Fruit fly (Drosophila melanogaster) whole organism, embryonic: ENCODE results near the gene CG15625.
A peak's percentile ranks its signal among the peaks of the same experiment; 100 is the strongest.

Source experiments
- ATbp ChIP-seq: fragments of 200-800 bp; sonication (Bioruptor generic); optimal IDR thresholded peaks from 2 replicates; lab custom pipeline; 2017; ENCODE audit warnings: missing biosample characterization, mild to moderate bottlenecking, missing genetic modification characterization, missing genetic modification reagents
- Awh ChIP-seq: fragments of 200-800 bp; sonication (Bioruptor generic); IDR thresholded peaks from 2 replicates; pipeline ENCODE4, ENCODE4 v1.3.6; 2022; ENCODE audit warnings: missing biosample characterization, missing genetic modification characterization
- B-H1 ChIP-seq: fragments of 200-800 bp; sonication (Bioruptor generic); IDR thresholded peaks from 3 replicates; pipeline ENCODE4 v1.3.6; 2022; ENCODE audit warnings: missing biosample characterization, missing genetic modification characterization
- Blimp-1 ChIP-seq: fragments of 200-800 bp; sonication (Bioruptor generic); optimal IDR thresholded peaks from 3 replicates; lab custom pipeline; 2018; ENCODE audit warnings: missing biosample characterization, missing genetic modification characterization, mild to moderate bottlenecking, moderate library complexity, missing genetic modification reagents
- CG10147 ChIP-seq: fragments of 200-800 bp; sonication (Bioruptor generic); optimal IDR thresholded peaks from 2 replicates; lab custom pipeline; 2019; ENCODE audit warnings: missing biosample characterization, mild to moderate bottlenecking, missing genetic modification characterization, moderate library complexity
- CG10274 ChIP-seq: fragments of 200-800 bp; sonication (Bioruptor generic); optimal IDR thresholded peaks from 3 replicates; lab custom pipeline; 2017; ENCODE audit warnings: missing biosample characterization, mild to moderate bottlenecking, missing genetic modification characterization
- CG12219 ChIP-seq: fragments of 200-800 bp; sonication (Bioruptor generic); optimal IDR thresholded peaks from 3 replicates; lab custom pipeline; 2018; ENCODE audit warnings: missing biosample characterization, mild to moderate bottlenecking, missing genetic modification characterization
- CG14441 ChIP-seq: fragments of 200-800 bp; sonication (Bioruptor generic); IDR thresholded peaks from 2 replicates; pipeline ENCODE4 v1.3.6; 2022; ENCODE audit warnings: missing biosample characterization, missing genetic modification characterization
- CG15269 ChIP-seq: fragments of 200-800 bp; sonication (Bioruptor generic); optimal IDR thresholded peaks from 2 replicates; lab custom pipeline; 2018; ENCODE audit warnings: missing biosample characterization, mild to moderate bottlenecking, missing genetic modification characterization, moderate library complexity
- CG17359 ChIP-seq: fragments of 200-800 bp; sonication (Bioruptor generic); optimal IDR thresholded peaks from 3 replicates; lab custom pipeline; 2018; ENCODE audit warnings: missing biosample characterization, mild to moderate bottlenecking, missing genetic modification characterization, moderate library complexity
- CG2202 ChIP-seq: fragments of 200-800 bp; sonication (Bioruptor generic); optimal IDR thresholded peaks from 2 replicates; lab custom pipeline; 2018; ENCODE audit warnings: missing biosample characterization, mild to moderate bottlenecking, missing genetic modification characterization
- CG3281 ChIP-seq: fragments of 200-800 bp; sonication (Bioruptor generic); optimal IDR thresholded peaks from 3 replicates; lab custom pipeline; 2017; ENCODE audit warnings: missing biosample characterization, mild to moderate bottlenecking, missing genetic modification characterization
- CG34422 ChIP-seq: fragments of 200-800 bp; sonication (Bioruptor generic); IDR thresholded peaks from 3 replicates; pipeline ENCODE4 v1.3.6; 2022; ENCODE audit warnings: missing biosample characterization, missing genetic modification characterization
- CG3726 ChIP-seq: fragments of 200-800 bp; sonication (Bioruptor generic); IDR thresholded peaks from 3 replicates; pipeline ENCODE4, ENCODE4 v1.3.6; 2022; ENCODE audit warnings: missing biosample characterization, missing genetic modification characterization
- CG4328 ChIP-seq: fragments of 200-800 bp; sonication (Bioruptor generic); optimal IDR thresholded peaks from 3 replicates; lab custom pipeline; 2017; ENCODE audit warnings: missing biosample characterization, missing genetic modification reagents, missing genetic modification characterization
- CG4854 ChIP-seq: fragments of 200-800 bp; sonication (Bioruptor generic); optimal IDR thresholded peaks from 2 replicates; lab custom pipeline; 2016; ENCODE audit warnings: missing biosample characterization, missing genetic modification characterization, inconsistent platforms
- CG6765 ChIP-seq: fragments of 200-800 bp; sonication (Bioruptor generic); optimal IDR thresholded peaks from 3 replicates; lab custom pipeline; 2017; ENCODE audit warnings: missing biosample characterization, mild to moderate bottlenecking, missing genetic modification characterization
- CG7271 ChIP-seq: fragments of 200-800 bp; sonication (Bioruptor generic); optimal IDR thresholded peaks from 2 replicates; lab custom pipeline; 2018; ENCODE audit warnings: missing biosample characterization, mild to moderate bottlenecking, missing genetic modification characterization, moderate library complexity
- CG7357 ChIP-seq: fragments of 200-800 bp; sonication (Bioruptor generic); IDR thresholded peaks from 3 replicates; pipeline ENCODE4 v1.3.6; 2022; ENCODE audit warnings: missing biosample characterization, missing genetic modification characterization
- CG7372 ChIP-seq: fragments of 200-800 bp; sonication (Bioruptor generic); IDR thresholded peaks from 2 replicates; pipeline ENCODE4 v1.3.6; 2022; ENCODE audit warnings: missing biosample characterization, missing genetic modification characterization
- CG7963 ChIP-seq: fragments of 200-800 bp; sonication (Bioruptor generic); IDR thresholded peaks from 3 replicates; pipeline ENCODE4 v1.3.6; 2022; ENCODE audit warnings: missing biosample characterization, missing genetic modification characterization; ENCODE audit not compliant: partially characterized antibody
- CG8281 ChIP-seq: fragments of 200-800 bp; sonication (Bioruptor generic); optimal IDR thresholded peaks from 2 replicates; lab custom pipeline; 2018; ENCODE audit warnings: missing biosample characterization, mild to moderate bottlenecking, missing genetic modification characterization, moderate library complexity
- CG9609 ChIP-seq: fragments of 200-800 bp; sonication (Bioruptor generic); optimal IDR thresholded peaks from 3 replicates; lab custom pipeline; 2016; ENCODE audit warnings: missing biosample characterization, missing genetic modification characterization
- CG9817 ChIP-seq: fragments of 200-800 bp; sonication (Bioruptor generic); optimal IDR thresholded peaks from 2 replicates; lab custom pipeline; 2018; ENCODE audit warnings: missing biosample characterization, mild to moderate bottlenecking, missing genetic modification characterization, moderate library complexity
- Dfd ChIP-seq, 2 experiments: fragments of >200 bp; optimal IDR thresholded peaks; 2 replicates each; lab custom pipeline; 2017; ENCODE audit warnings: missing biosample characterization in 2 of 2, missing genetic modification characterization in 2 of 2
- Fer3 ChIP-seq: fragments of 200-800 bp; sonication (Bioruptor generic); optimal IDR thresholded peaks from 2 replicates; lab custom pipeline; 2018; ENCODE audit warnings: missing biosample characterization, mild to moderate bottlenecking, missing genetic modification characterization, moderate library complexity
- H2.0 ChIP-seq: fragments of 200-800 bp; sonication (Bioruptor generic); IDR thresholded peaks from 2 replicates; pipeline ENCODE4 v1.3.6; 2022; ENCODE audit warnings: missing biosample characterization, missing genetic modification characterization
- HmgD ChIP-seq: fragments of 200-800 bp; sonication (Bioruptor generic); optimal IDR thresholded peaks from 3 replicates; lab custom pipeline; 2016; ENCODE audit warnings: missing biosample characterization, missing genetic modification characterization
- Kr ChIP-seq: fragments of 200-800 bp; sonication (Bioruptor generic); optimal IDR thresholded peaks from 2 replicates; lab custom pipeline; 2017; ENCODE audit warnings: missing biosample characterization, mild to moderate bottlenecking, missing genetic modification characterization
- MESR4 ChIP-seq: fragments of 200-800 bp; sonication (Bioruptor generic); optimal IDR thresholded peaks from 2 replicates; lab custom pipeline; 2018; ENCODE audit warnings: missing biosample characterization, mild to moderate bottlenecking, missing genetic modification characterization, moderate library complexity
- Meics ChIP-seq: fragments of 200-800 bp; sonication (Bioruptor generic); optimal IDR thresholded peaks from 2 replicates; lab custom pipeline; 2017; ENCODE audit warnings: missing biosample characterization, mild to moderate bottlenecking, missing genetic modification characterization
- Rx ChIP-seq: fragments of 200-800 bp; sonication (Bioruptor generic); IDR thresholded peaks from 2 replicates; pipeline ENCODE4 v1.3.6; 2022; ENCODE audit warnings: missing biosample characterization, missing genetic modification characterization
- YL-1 ChIP-seq: fragments of 200-800 bp; sonication (Bioruptor generic); optimal IDR thresholded peaks from 3 replicates; lab custom pipeline; 2017; ENCODE audit warnings: missing biosample characterization, mild to moderate bottlenecking, missing genetic modification characterization
- bbx ChIP-seq: fragments of 200-800 bp; sonication (Bioruptor generic); IDR thresholded peaks from 2 replicates; pipeline ENCODE4 v1.3.6; 2022; ENCODE audit warnings: missing biosample characterization, missing genetic modification characterization; ENCODE audit not compliant: partially characterized antibody
- btn ChIP-seq: fragments of 200-800 bp; sonication (Bioruptor generic); optimal IDR thresholded peaks from 2 replicates; lab custom pipeline; 2016; ENCODE audit warnings: missing biosample characterization, missing genetic modification characterization
- corto ChIP-seq: fragments of 200-800 bp; sonication (Bioruptor generic); optimal IDR thresholded peaks from 2 replicates; lab custom pipeline; 2016; ENCODE audit warnings: missing biosample characterization, mild to moderate bottlenecking, missing genetic modification characterization, moderate library complexity
- danr ChIP-seq: fragments of 200-800 bp; sonication (Bioruptor generic); IDR thresholded peaks from 2 replicates; pipeline ENCODE4 v1.3.6; 2022; ENCODE audit warnings: missing biosample characterization, missing genetic modification characterization
- dmrt11E ChIP-seq: fragments of 200-800 bp; sonication (Bioruptor generic); optimal IDR thresholded peaks from 3 replicates; lab custom pipeline; 2018; ENCODE audit warnings: missing biosample characterization, mild to moderate bottlenecking, missing genetic modification characterization, moderate library complexity
- hth ChIP-seq: fragments of >200 bp; optimal IDR thresholded peaks from 2 replicates; lab custom pipeline; 2017; ENCODE audit warnings: inconsistent platforms
- jumu ChIP-seq: fragments of 200-800 bp; sonication (Bioruptor generic); optimal IDR thresholded peaks from 3 replicates; lab custom pipeline; 2016; ENCODE audit warnings: missing biosample characterization, missing genetic modification characterization
- klu ChIP-seq: fragments of 200-800 bp; sonication (Bioruptor generic); IDR thresholded peaks from 2 replicates; pipeline ENCODE4 v1.3.6; 2022; ENCODE audit warnings: missing biosample characterization, missing genetic modification characterization
- luna ChIP-seq: fragments of 200-800 bp; sonication (Bioruptor generic); optimal IDR thresholded peaks from 2 replicates; lab custom pipeline; 2016; ENCODE audit warnings: missing biosample characterization, missing genetic modification characterization
- nau ChIP-seq: fragments of 200-800 bp; sonication (Bioruptor generic); optimal IDR thresholded peaks from 3 replicates; lab custom pipeline; 2017; ENCODE audit warnings: missing biosample characterization, mild to moderate bottlenecking, missing genetic modification characterization, missing genetic modification reagents
- nerfin-1 ChIP-seq: fragments of 200-800 bp; sonication (Bioruptor generic); optimal IDR thresholded peaks from 3 replicates; lab custom pipeline; 2019; ENCODE audit warnings: missing biosample characterization, mild to moderate bottlenecking, missing genetic modification characterization, moderate library complexity
- p53 ChIP-seq: fragments of 200-800 bp; sonication (Bioruptor generic); optimal IDR thresholded peaks from 2 replicates; lab custom pipeline; 2016; ENCODE audit warnings: missing biosample characterization, missing genetic modification characterization
- sd ChIP-seq: fragments of 200-800 bp; sonication (Bioruptor generic); optimal IDR thresholded peaks from 3 replicates; lab custom pipeline; 2018; ENCODE audit warnings: missing biosample characterization, mild to moderate bottlenecking, missing genetic modification characterization, moderate library complexity
- shn ChIP-seq: fragments of 200-800 bp; sonication (Bioruptor generic); optimal IDR thresholded peaks from 3 replicates; lab custom pipeline; 2016; ENCODE audit warnings: missing biosample characterization, missing genetic modification characterization
- sima ChIP-seq: fragments of 200-800 bp; sonication (Bioruptor generic); optimal IDR thresholded peaks from 2 replicates; lab custom pipeline; 2016; ENCODE audit warnings: missing biosample characterization, missing genetic modification characterization
- slp2 ChIP-seq: fragments of 200-800 bp; sonication (Bioruptor generic); optimal IDR thresholded peaks from 2 replicates; lab custom pipeline; 2016; ENCODE audit warnings: missing biosample characterization, missing genetic modification characterization
- tll ChIP-seq, 2 experiments: fragments of 200-800 bp in 1 of 2; fragments of >200 bp in 1 of 2; sonication (Bioruptor generic) in 1 of 2; optimal IDR thresholded peaks; 2 replicates each; lab custom pipeline; 2017 to 2019; ENCODE audit warnings: missing biosample characterization in 2 of 2, missing genetic modification characterization in 2 of 2, mild to moderate bottlenecking in 1 of 2, moderate library complexity in 1 of 2

CG15625 gene

dm6 chr2L:4906546-4907250, 16.9 kb downstream of the CG15625 start, which contains the start of gene snsl (continued):
- peak; percentile 77 for TF ChIP-seq nerfin-1 (tag; lab: Kevin White, UChicago)
- no peak for TF ChIP-seq CG9817 (tag; lab: Kevin White, UChicago)
- TF ChIP-seq CG15269 (tag; lab: Kevin White, UChicago): peak; percentile 85
- no peak for TF ChIP-seq Dfd (GFP tag; optimal IDR thresholded peaks at IDR 0.05; lab: Kevin White, UChicago)
- peak; percentile 36 for TF ChIP-seq ATbp (GFP tag; lab: Kevin White, UChicago)
- TF ChIP-seq sd: peak; percentile 55
- TF ChIP-seq CG4328 (GFP tag; lab: Kevin White, UChicago): peak; percentile 39
- no peak for TF ChIP-seq CG2202
- TF ChIP-seq CG3281 (GFP tag; lab: Kevin White, UChicago): peak; percentile 41
- no peak for TF ChIP-seq MESR4
- no peak for TF ChIP-seq hth (lab: Kevin White, UChicago)
- TF ChIP-seq Meics (GFP tag; lab: Kevin White, UChicago): peak; percentile 65
- TF ChIP-seq slp2 (GFP tag; lab: Kevin White, UChicago): no peak
- TF ChIP-seq Kr (GFP tag; lab: Kevin White, UChicago): no peak
- no peak for TF ChIP-seq bbx (GFP tag; lab: Robert Waterston, UW)
- no peak for TF ChIP-seq luna (GFP tag; lab: Kevin White, UChicago)
- no peak for TF ChIP-seq CG7963 (GFP tag; lab: Robert Waterston, UW)
- no peak for TF ChIP-seq B-H1 (GFP tag; lab: Robert Waterston, UW)
- TF ChIP-seq CG14441 (GFP tag; lab: Robert Waterston, UW): 0 out of 2 replicates have a peak, but pooled peaks have one; percentile 25
- TF ChIP-seq btn (GFP tag; lab: Kevin White, UChicago): no peak
- no peak for TF ChIP-seq Rx
- no peak for TF ChIP-seq Awh (GFP tag; lab: Robert Waterston, UW)
- no peak for TF ChIP-seq tll (GFP tag; optimal IDR thresholded peaks at IDR 0.05; lab: Kevin White, UChicago)
- no peak for TF ChIP-seq CG10274
- TF ChIP-seq HmgD (GFP tag; lab: Kevin White, UChicago): no peak
- TF ChIP-seq CG7372 (GFP tag; lab: Robert Waterston, UW): no peak
- peak; percentile 41 for TF ChIP-seq CG8281 (tag; lab: Kevin White, UChicago)
- no peak for TF ChIP-seq p53 (GFP tag; lab: Kevin White, UChicago)
- TF ChIP-seq nau (GFP tag; lab: Kevin White, UChicago): no peak
- no peak for TF ChIP-seq corto
- no peak for TF ChIP-seq shn (GFP tag; lab: Kevin White, UChicago)
- TF ChIP-seq CG12219: no peak
- no peak for TF ChIP-seq YL-1
- no peak for TF ChIP-seq H2.0
- peak; percentile 3 for TF ChIP-seq CG6765 (GFP tag; lab: Kevin White, UChicago)
- TF ChIP-seq danr: no peak
- 0 out of 2 replicates have a peak, but pooled peaks have one; percentile 21 for TF ChIP-seq klu (GFP tag; lab: Robert Waterston, UW)
- TF ChIP-seq CG4854: no peak
- no peak for TF ChIP-seq CG7357 (GFP tag; lab: Robert Waterston, UW)
- peak; percentile 5 for TF ChIP-seq dmrt11E (tag; lab: Kevin White, UChicago)
- TF ChIP-seq CG34422 (GFP tag; lab: Robert Waterston, UW): peak; percentile 31; the same call in 1 of the 3 replicates
- no peak for TF ChIP-seq CG7271
- TF ChIP-seq CG17359 (tag; lab: Kevin White, UChicago): peak; percentile 70
- no peak for TF ChIP-seq sima
- peak; percentile 13 for TF ChIP-seq Fer3 (tag; lab: Kevin White, UChicago)
- TF ChIP-seq CG10147 (GFP tag; lab: Kevin White, UChicago): peak; percentile 53
- no peak for TF ChIP-seq jumu (GFP tag; lab: Kevin White, UChicago)
- TF ChIP-seq CG9609 (GFP tag; lab: Kevin White, UChicago): no peak
- no peak for TF ChIP-seq CG3726
- peak; percentile 64 for TF ChIP-seq Blimp-1
